Worm (Caenorhabditis elegans) whole organism, young adult: Measurements from ENCODE around the gene col-88.

Experiments
- F33H1.4 ChIP-seq: fragments of 200-800 bp; sonication (Bioruptor generic); IDR thresholded peaks from 2 replicates; pipeline ENCODE4 v1.3.6; 2022; ENCODE audit warnings: missing genetic modification reagents, missing genetic modification characterization, missing compliant biosample characterization
- K11D2.4 ChIP-seq: fragments of 200-800 bp; sonication (Bioruptor generic); IDR thresholded peaks from 2 replicates; pipeline ENCODE4 v1.3.6; 2022; ENCODE audit warnings: missing genetic modification reagents, missing genetic modification characterization, missing compliant biosample characterization
- T26A5.8 ChIP-seq: sonication (generic microtip); optimal IDR thresholded peaks from 2 replicates; lab custom pipeline; 2016; ENCODE audit warnings: missing genetic modification characterization, missing compliant biosample characterization
- Y95B8A.8 ChIP-seq: fragments of 200-800 bp; sonication (Bioruptor generic); IDR thresholded peaks from 2 replicates; pipeline ENCODE4 v1.3.6; 2022; ENCODE audit warnings: missing genetic modification reagents, missing genetic modification characterization, missing compliant biosample characterization
- ama-1 ChIP-seq, 3 experiments: fragments of 150-350 bp in 1 of 3; sonication (generic microtip) in 2 of 3; optimal IDR thresholded peaks; 2 replicates each; lab custom pipeline; 2014 to 2018; ENCODE audit warnings: missing biosample characterization in 2 of 3, missing genetic modification characterization in 2 of 3, missing genetic modification reagents in 2 of 3
- ccch-3 ChIP-seq: fragments of 200-800 bp; sonication (Bioruptor generic); optimal IDR thresholded peaks from 2 replicates; lab custom pipeline; 2018; ENCODE audit warnings: mild to moderate bottlenecking, missing genetic modification characterization, missing compliant biosample characterization
- dpl-1 ChIP-seq: fragments of 150-350 bp; optimal IDR thresholded peaks from 2 replicates; lab custom pipeline; 2014; ENCODE audit warnings: missing biosample characterization, missing genetic modification reagents, missing genetic modification characterization
- hlh-12 ChIP-seq: sonication (generic microtip); optimal IDR thresholded peaks from 2 replicates; lab custom pipeline; 2016; ENCODE audit warnings: missing genetic modification characterization, missing compliant biosample characterization
- nhr-120 ChIP-seq: fragments of 200-800 bp; sonication (Bioruptor generic); IDR thresholded peaks from 2 replicates; pipeline ENCODE4 v1.3.6; 2022; ENCODE audit warnings: missing genetic modification characterization, missing compliant biosample characterization
- rec-8 ChIP-seq, 2 experiments: sonication (generic microtip); optimal IDR thresholded peaks; 2 replicates each; lab custom pipeline; 2016; ENCODE audit warnings: mild to moderate bottlenecking in 2 of 2, missing genetic modification characterization in 2 of 2, missing genetic modification reagents in 2 of 2, missing genotype in 2 of 2, missing biosample characterization in 1 of 2, missing compliant biosample characterization in 1 of 2, moderate library complexity in 1 of 2
- tbp1 ChIP-seq: fragments of 200-800 bp; sonication (Bioruptor generic); optimal IDR thresholded peaks from 2 replicates; lab custom pipeline; 2018; ENCODE audit warnings: mild to moderate bottlenecking, missing genetic modification characterization, missing compliant biosample characterization
- ztf-25 ChIP-seq: fragments of 200-800 bp; sonication (Bioruptor generic); IDR thresholded peaks from 2 replicates; pipeline ENCODE4 v1.3.6; 2022; ENCODE audit warnings: missing genetic modification reagents, missing genetic modification characterization, missing compliant biosample characterization

DNA sequence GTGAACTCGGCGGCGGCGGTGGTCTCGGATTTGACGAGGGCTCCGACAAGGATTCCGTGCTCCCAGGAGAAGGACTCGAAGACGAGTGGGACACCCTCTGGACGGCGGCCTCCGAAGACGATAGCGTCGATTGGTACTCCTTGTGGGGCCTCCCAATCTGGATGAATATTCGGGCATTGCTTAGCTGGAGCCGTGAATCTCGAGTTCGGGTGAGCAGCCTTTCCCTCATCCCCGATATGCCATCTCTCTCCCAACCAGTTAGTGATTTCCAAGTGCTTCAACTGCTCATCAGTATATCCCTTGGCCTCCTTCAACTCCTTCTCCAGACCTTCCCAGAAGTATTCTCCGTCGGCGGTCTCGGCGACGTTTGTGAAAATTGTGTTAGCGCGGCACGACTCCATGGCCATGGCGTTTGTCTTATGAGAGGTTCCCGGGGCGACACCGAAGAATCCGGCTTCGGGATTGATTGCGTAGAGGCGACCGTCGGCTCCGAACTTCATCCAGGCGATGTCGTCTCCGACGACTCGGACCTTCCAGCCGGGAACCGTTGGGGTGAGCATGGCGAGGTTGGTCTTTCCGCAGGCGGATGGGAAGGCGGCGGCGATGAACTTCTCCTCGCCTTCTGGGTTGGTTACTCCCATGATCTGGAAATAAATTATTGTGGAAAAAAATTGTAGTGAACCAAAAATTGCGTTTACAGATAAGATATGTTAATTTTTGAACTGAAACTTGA lies 22.9 kb downstream of the col-88 start:
- TF ChIP-seq ztf-25 (GFP tag; lab: Robert Waterston, UW) (0 out of 2 replicates have a peak, but pooled peaks have one; percentile 3), tbp1 (GFP tag; lab: Kevin White, UChicago) (no peak), ccch-3 (GFP tag; lab: Kevin White, UChicago) (no peak), K11D2.4 (GFP tag; lab: Robert Waterston, UW) (peak; percentile 60), dpl-1 (GFP tag; lab: Kevin White, UChicago) (no peak), F33H1.4 (no peak), T26A5.8 (no peak), nhr-120 (GFP tag; lab: Robert Waterston, UW) (no peak), ama-1 (optimal IDR thresholded peaks at IDR 0.05; lab: Kevin White, UChicago) (no peak), ama-1 (GFP tag; optimal IDR thresholded peaks at IDR 0.05; lab: Kevin White, UChicago) (peak in 1 of 2 experiments; percentile 35), hlh-12 (tag; lab: Kevin White, UChicago) (no peak), Y95B8A.8 (no peak), rec-8 (tag; optimal IDR thresholded peaks at IDR 0.05; lab: Kevin White, UChicago) (no peak)
